Fruit fly (Drosophila melanogaster) whole organism, embryonic: Measurements from ENCODE around the gene Sptz.

ENCODE experiments used
- CG10366 ChIP-seq: fragments of 200-800 bp; sonication (Bioruptor generic); IDR thresholded peaks from 2 replicates; pipeline ENCODE4 v1.3.6; 2022; ENCODE audit warnings: missing biosample characterization, missing genetic modification characterization
- CG10979 ChIP-seq: fragments of 200-800 bp; sonication (Bioruptor generic); optimal IDR thresholded peaks from 2 replicates; lab custom pipeline; 2018; ENCODE audit warnings: missing biosample characterization, mild to moderate bottlenecking, missing genetic modification characterization, moderate library complexity
- CG11723 ChIP-seq: fragments of 200-800 bp; sonication (Bioruptor generic); optimal IDR thresholded peaks from 2 replicates; lab custom pipeline; 2017; ENCODE audit warnings: missing biosample characterization, mild to moderate bottlenecking, missing genetic modification characterization
- CG12071 ChIP-seq: fragments of 200-800 bp; sonication (Bioruptor generic); optimal IDR thresholded peaks from 3 replicates; lab custom pipeline; 2018; ENCODE audit warnings: missing biosample characterization, mild to moderate bottlenecking, missing genetic modification characterization
- CG13123 ChIP-seq: fragments of 200-800 bp; sonication (Bioruptor generic); optimal IDR thresholded peaks from 2 replicates; lab custom pipeline; 2016; ENCODE audit warnings: missing biosample characterization, missing genetic modification characterization
- CG13287 ChIP-seq: fragments of 200-800 bp; sonication (Bioruptor generic); IDR thresholded peaks from 2 replicates; pipeline ENCODE4 v1.3.6; 2022; ENCODE audit warnings: missing biosample characterization, missing genetic modification characterization; ENCODE audit not compliant: partially characterized antibody
- CG13424 ChIP-seq: fragments of 200-800 bp; sonication (Bioruptor generic); optimal IDR thresholded peaks from 2 replicates; lab custom pipeline; 2019; ENCODE audit warnings: missing biosample characterization, mild to moderate bottlenecking, missing genetic modification characterization, moderate library complexity
- CG1529 ChIP-seq: fragments of 200-800 bp; sonication (Bioruptor generic); optimal IDR thresholded peaks from 3 replicates; lab custom pipeline; 2018; ENCODE audit warnings: missing biosample characterization, missing genetic modification characterization
- CG15601 ChIP-seq: fragments of 200-800 bp; sonication (Bioruptor generic); optimal IDR thresholded peaks from 3 replicates; lab custom pipeline; 2019; ENCODE audit warnings: missing biosample characterization, mild to moderate bottlenecking, missing genetic modification characterization, moderate library complexity
- CG16779 ChIP-seq: fragments of 200-800 bp; sonication (Bioruptor generic); IDR thresholded peaks from 2 replicates; pipeline ENCODE4 v1.3.6; 2022; ENCODE audit warnings: missing biosample characterization, missing genetic modification characterization
- CG16863 ChIP-seq: fragments of 200-800 bp; sonication (Bioruptor generic); optimal IDR thresholded peaks from 3 replicates; lab custom pipeline; 2016; ENCODE audit warnings: missing biosample characterization, missing genetic modification characterization
- CG17186 ChIP-seq: fragments of 200-800 bp; sonication (Bioruptor generic); optimal IDR thresholded peaks from 3 replicates; lab custom pipeline; 2017; ENCODE audit warnings: missing biosample characterization, missing genetic modification reagents, missing genetic modification characterization
- CG2120 ChIP-seq: fragments of 200-800 bp; sonication (Bioruptor generic); optimal IDR thresholded peaks from 3 replicates; lab custom pipeline; 2016; ENCODE audit warnings: missing biosample characterization, missing genetic modification characterization
- CG4360 ChIP-seq: fragments of 200-800 bp; sonication (Bioruptor generic); IDR thresholded peaks from 2 replicates; pipeline ENCODE4 v1.3.6; 2022; ENCODE audit warnings: missing biosample characterization, missing genetic modification characterization
- CG5245 ChIP-seq: fragments of 200-800 bp; sonication (Bioruptor generic); optimal IDR thresholded peaks from 3 replicates; lab custom pipeline; 2016; ENCODE audit warnings: missing biosample characterization, missing genetic modification characterization
- CG5953 ChIP-seq: fragments of 200-800 bp; sonication (Bioruptor generic); IDR thresholded peaks from 2 replicates; pipeline ENCODE4 v1.3.6; 2022; ENCODE audit warnings: missing biosample characterization, missing genetic modification characterization
- CG7372 ChIP-seq: fragments of 200-800 bp; sonication (Bioruptor generic); IDR thresholded peaks from 2 replicates; pipeline ENCODE4 v1.3.6; 2022; ENCODE audit warnings: missing biosample characterization, missing genetic modification characterization
- CG8359 ChIP-seq: fragments of 200-800 bp; sonication (Bioruptor generic); optimal IDR thresholded peaks from 2 replicates; lab custom pipeline; 2017; ENCODE audit warnings: missing biosample characterization, mild to moderate bottlenecking, missing genetic modification characterization, borderline replicate concordance
- Chrac-16 ChIP-seq: fragments of 200-800 bp; sonication (Bioruptor generic); optimal IDR thresholded peaks from 3 replicates; lab custom pipeline; 2016; ENCODE audit warnings: missing biosample characterization, missing genetic modification characterization
- CkIIα-i1 ChIP-seq: fragments of 200-800 bp; sonication (Bioruptor generic); IDR thresholded peaks from 2 replicates; pipeline ENCODE4 v1.3.6; 2022; ENCODE audit warnings: missing biosample characterization, missing genetic modification characterization
- Dll ChIP-seq: fragments of 200-800 bp; sonication (Bioruptor generic); IDR thresholded peaks from 4 replicates; pipeline ENCODE4 v1.3.6; 2022; ENCODE audit warnings: missing biosample characterization, missing genetic modification characterization; ENCODE audit not compliant: partially characterized antibody
- Drgx ChIP-seq: fragments of 200-800 bp; sonication (Bioruptor generic); IDR thresholded peaks from 2 replicates; pipeline ENCODE4 v1.3.6; 2022; ENCODE audit warnings: missing biosample characterization, missing genetic modification characterization
- Fer2 ChIP-seq: fragments of 200-800 bp; sonication (Bioruptor generic); optimal IDR thresholded peaks from 2 replicates; lab custom pipeline; 2018; ENCODE audit warnings: missing biosample characterization, mild to moderate bottlenecking, missing genetic modification characterization, moderate library complexity
- GATAe ChIP-seq: fragments of 200-800 bp; sonication (Bioruptor generic); conservative IDR thresholded peaks from 2 replicates; pipeline ENCODE4 v1.3.6; 2022; ENCODE audit warnings: missing biosample characterization, missing genetic modification characterization
- Gug ChIP-seq: fragments of 200-800 bp; sonication (Bioruptor generic); IDR thresholded peaks from 4 replicates; pipeline ENCODE4 v1.3.6; 2022; ENCODE audit warnings: missing biosample characterization, missing genetic modification characterization
- HHEX ChIP-seq: fragments of 200-800 bp; sonication (Bioruptor generic); optimal IDR thresholded peaks from 3 replicates; lab custom pipeline; 2017; ENCODE audit warnings: missing biosample characterization, mild to moderate bottlenecking, missing genetic modification characterization, missing genetic modification reagents
- Hsf ChIP-seq: fragments of 200-800 bp; sonication (Bioruptor generic); optimal IDR thresholded peaks from 3 replicates; lab custom pipeline; 2016; ENCODE audit warnings: missing biosample characterization, missing genetic modification characterization
- Lhr ChIP-seq: fragments of 200-800 bp; sonication (Bioruptor generic); optimal IDR thresholded peaks from 3 replicates; lab custom pipeline; 2017; ENCODE audit warnings: mild to moderate bottlenecking, missing biosample characterization, missing genetic modification reagents, missing genetic modification characterization
- Mad ChIP-seq: fragments of 200-800 bp; sonication (Bioruptor generic); optimal IDR thresholded peaks from 2 replicates; lab custom pipeline; 2016; ENCODE audit warnings: missing biosample characterization, missing genetic modification characterization
- Poxn ChIP-seq: fragments of 200-800 bp; sonication (Bioruptor generic); IDR thresholded peaks from 2 replicates; pipeline ENCODE4 v1.3.6; 2022; ENCODE audit warnings: missing biosample characterization, missing genetic modification characterization
- ab ChIP-seq: fragments of 200-800 bp; sonication (Bioruptor generic); optimal IDR thresholded peaks from 2 replicates; lab custom pipeline; 2016; ENCODE audit warnings: missing biosample characterization, missing genetic modification characterization
- al ChIP-seq: fragments of 200-800 bp; sonication (Bioruptor generic); IDR thresholded peaks from 2 replicates; pipeline ENCODE4 v1.3.6; 2022; ENCODE audit warnings: missing biosample characterization, missing genetic modification characterization
- az2 ChIP-seq: fragments of 200-800 bp; sonication (Bioruptor generic); optimal IDR thresholded peaks from 3 replicates; lab custom pipeline; 2016; ENCODE audit warnings: missing biosample characterization, missing genetic modification characterization
- bbx ChIP-seq: fragments of 200-800 bp; sonication (Bioruptor generic); IDR thresholded peaks from 2 replicates; pipeline ENCODE4 v1.3.6; 2022; ENCODE audit warnings: missing biosample characterization, missing genetic modification characterization; ENCODE audit not compliant: partially characterized antibody
- chn ChIP-seq: fragments of 200-800 bp; sonication (Bioruptor generic); optimal IDR thresholded peaks from 2 replicates; lab custom pipeline; 2016; ENCODE audit warnings: missing biosample characterization, missing genetic modification characterization
- ci ChIP-seq: fragments of 200-800 bp; sonication (Bioruptor generic); IDR thresholded peaks from 3 replicates; pipeline ENCODE4 v1.3.6; 2022; ENCODE audit warnings: missing biosample characterization, missing genetic modification characterization
- en ChIP-seq: fragments of 200-800 bp; sonication (Bioruptor generic); optimal IDR thresholded peaks from 2 replicates; lab custom pipeline; 2016; ENCODE audit warnings: missing biosample characterization, missing genetic modification characterization
- fd96Cb ChIP-seq: fragments of 200-800 bp; sonication (Bioruptor generic); optimal IDR thresholded peaks from 2 replicates; lab custom pipeline; 2018; ENCODE audit warnings: missing biosample characterization, mild to moderate bottlenecking, missing genetic modification characterization, moderate library complexity
- ftz-f1 ChIP-seq: fragments of 200-800 bp; sonication (Bioruptor generic); optimal IDR thresholded peaks from 2 replicates; lab custom pipeline; 2016; ENCODE audit warnings: missing biosample characterization, missing genetic modification characterization
- knrl ChIP-seq: fragments of 200-800 bp; sonication (Bioruptor generic); IDR thresholded peaks from 3 replicates; pipeline ENCODE4 v1.3.6; 2022; ENCODE audit warnings: missing biosample characterization, missing genetic modification characterization; ENCODE audit not compliant: partially characterized antibody
- lola ChIP-seq, 3 experiments: fragments of >200 bp in 2 of 3; fragments of 200-800 bp in 1 of 3; sonication (Bioruptor generic) in 1 of 3; optimal IDR thresholded peaks; 2 replicates each; lab custom pipeline; 2017 to 2019; ENCODE audit warnings: missing biosample characterization in 3 of 3, missing genetic modification characterization in 3 of 3, mild to moderate bottlenecking in 1 of 3, moderate library complexity in 1 of 3
- luna ChIP-seq: fragments of 200-800 bp; sonication (Bioruptor generic); optimal IDR thresholded peaks from 2 replicates; lab custom pipeline; 2016; ENCODE audit warnings: missing biosample characterization, missing genetic modification characterization
- odd ChIP-seq: fragments of 200-800 bp; sonication (Bioruptor generic); optimal IDR thresholded peaks from 2 replicates; lab custom pipeline; 2017; ENCODE audit warnings: missing biosample characterization, mild to moderate bottlenecking, missing genetic modification characterization
- phol ChIP-seq: fragments of 200-800 bp; sonication (Bioruptor generic); optimal IDR thresholded peaks from 3 replicates; lab custom pipeline; 2018; ENCODE audit warnings: missing biosample characterization, mild to moderate bottlenecking, missing genetic modification characterization, moderate library complexity
- sens ChIP-seq: fragments of 200-800 bp; sonication (Bioruptor generic); peaks from one replicate; lab custom pipeline; 2016; ENCODE audit warnings: missing biosample characterization, missing genetic modification characterization
- sim ChIP-seq: fragments of 200-800 bp; sonication (Bioruptor generic); IDR thresholded peaks from 2 replicates; pipeline ENCODE4 v1.3.6; 2022; ENCODE audit warnings: missing biosample characterization, missing genetic modification characterization
- toy ChIP-seq: fragments of 200-800 bp; sonication (Bioruptor generic); IDR thresholded peaks from 2 replicates; pipeline ENCODE4 v1.3.6; 2022; ENCODE audit warnings: missing biosample characterization, missing genetic modification characterization
- unc-4 ChIP-seq: fragments of 200-800 bp; sonication (Bioruptor generic); IDR thresholded peaks from 2 replicates; pipeline ENCODE4 v1.3.6; 2022; ENCODE audit warnings: missing biosample characterization, missing genetic modification characterization; ENCODE audit not compliant: partially characterized antibody
- usp ChIP-seq: fragments of >200 bp; optimal IDR thresholded peaks from 2 replicates; lab custom pipeline; 2017; ENCODE audit warnings: missing biosample characterization, missing genetic modification characterization
- wek ChIP-seq: fragments of 200-800 bp; sonication (Bioruptor generic); optimal IDR thresholded peaks from 3 replicates; lab custom pipeline; 2018; ENCODE audit warnings: missing biosample characterization, mild to moderate bottlenecking, missing genetic modification characterization, moderate library complexity

The Sptz gene

DNA sequence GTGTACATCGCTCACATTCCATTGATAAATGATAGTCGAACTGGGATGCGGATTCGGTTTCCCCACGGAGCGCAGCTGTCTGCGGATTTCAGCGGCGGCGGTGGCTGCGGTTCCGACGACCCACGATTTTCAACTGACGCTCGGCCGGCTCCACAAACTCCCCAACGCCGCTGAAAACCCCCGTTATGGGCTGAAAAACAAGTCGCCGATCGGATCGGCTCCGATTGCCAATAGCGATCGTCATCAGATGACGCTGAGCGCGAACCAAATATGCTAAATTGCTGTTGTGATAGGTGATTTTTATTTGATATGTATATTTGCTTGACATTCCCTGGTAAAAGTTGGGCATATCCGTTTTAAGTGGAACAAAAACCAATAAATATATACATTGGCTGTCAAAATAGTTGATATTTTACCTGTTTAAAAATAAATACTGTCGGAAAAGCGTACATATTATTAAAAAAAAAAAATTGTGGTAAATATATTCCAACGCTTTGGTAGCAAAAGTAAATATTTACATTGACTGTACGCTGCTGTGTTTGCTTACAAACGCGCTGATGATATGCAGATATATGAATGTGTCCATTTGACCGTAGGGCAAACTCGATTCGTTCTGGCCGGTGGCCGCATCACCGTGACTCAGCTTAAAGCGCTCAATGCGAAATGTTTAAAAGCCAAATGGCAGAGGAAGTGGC lies 32.5 kb downstream of the Sptz start (continued):
- TF ChIP-seq CG7372 (peak; percentile 64), wek (GFP tag; lab: Kevin White, UChicago) (no peak), CG11723 (GFP tag; lab: Kevin White, UChicago) (no peak), chn (GFP tag; lab: Kevin White, UChicago) (no peak), al (GFP tag; lab: Robert Waterston, UW) (peak; percentile 84), fd96Cb (tag; lab: Kevin White, UChicago) (peak; percentile 42), CG2120 (peak; percentile 91), Lhr (GFP tag; lab: Kevin White, UChicago) (no peak), Poxn (GFP tag; lab: Robert Waterston, UW) (peak; percentile 30; the same call in 1 of the 2 replicates), sens (GFP tag; lab: Kevin White, UChicago) (peak; percentile 68), Mad (GFP tag; lab: Kevin White, UChicago) (peak; percentile 1), GATAe (GFP tag; lab: Robert Waterston, UW) (no peak; the same call in 1 of the 2 replicates), CG13424 (tag; lab: Kevin White, UChicago) (peak; percentile 73), CG5953 (GFP tag; lab: Robert Waterston, UW) (no peak), CG1529 (GFP tag; lab: Kevin White, UChicago) (no peak), phol (tag; lab: Kevin White, UChicago) (peak; percentile 43), CkIIα-i1 (GFP tag; lab: Robert Waterston, UW) (no peak), HHEX (GFP tag; lab: Kevin White, UChicago) (peak; percentile 71), Chrac-16 (GFP tag; lab: Kevin White, UChicago) (peak; percentile 21), Fer2 (tag; lab: Kevin White, UChicago) (no peak), usp (GFP tag; lab: Kevin White, UChicago) (no peak), CG10366 (GFP tag; lab: Robert Waterston, UW) (peak; percentile 44), CG4360 (GFP tag; lab: Robert Waterston, UW) (no peak), ab (peak; percentile 2), CG5245 (GFP tag; lab: Kevin White, UChicago) (no peak), luna (GFP tag; lab: Kevin White, UChicago) (no peak), ci (no peak), CG8359 (GFP tag; lab: Kevin White, UChicago) (no peak), unc-4 (GFP tag; lab: Robert Waterston, UW) (no peak), bbx (GFP tag; lab: Robert Waterston, UW) (no peak), sim (no peak), CG13287 (GFP tag; lab: Robert Waterston, UW) (no peak), CG17186 (GFP tag; lab: Kevin White, UChicago) (no peak), Drgx (GFP tag; lab: Robert Waterston, UW) (no peak), CG16779 (GFP tag; lab: Robert Waterston, UW) (no peak), Dll (GFP tag; lab: Robert Waterston, UW) (no peak), CG10979 (tag; lab: Kevin White, UChicago) (no peak), ftz-f1 (GFP tag; lab: Kevin White, UChicago) (no peak), CG16863 (GFP tag; lab: Kevin White, UChicago) (peak; percentile 3), CG13123 (GFP tag; lab: Kevin White, UChicago) (no peak), odd (GFP tag; lab: Kevin White, UChicago) (no peak), CG15601 (tag; lab: Kevin White, UChicago) (no peak), Hsf (peak; percentile 53), Gug (GFP tag; lab: Robert Waterston, UW) (peak; percentile 53; the same call in 2 of the 4 replicates), toy (GFP tag; lab: Robert Waterston, UW) (0 out of 2 replicates have a peak, but pooled peaks have one; percentile 25), en (no peak), lola (GFP tag; optimal IDR thresholded peaks at IDR 0.05; lab: Kevin White, UChicago) (no peak), knrl (GFP tag; lab: Robert Waterston, UW) (no peak), az2 (no peak), CG12071 (peak; percentile 22)
